Fruit fly (Drosophila melanogaster) whole organism, embryonic: ENCODE data around the gene mRpL4.

ENCODE experiments used
- Ada2b ChIP-seq: fragments of 200-800 bp; sonication (Bioruptor generic); IDR thresholded peaks from 2 replicates; pipeline ENCODE4 v1.3.6; 2022; ENCODE audit warnings: missing biosample characterization, missing genetic modification characterization
- Atf6 ChIP-seq: fragments of 200-800 bp; sonication (Bioruptor generic); IDR thresholded peaks from 2 replicates; pipeline ENCODE4 v1.3.6; 2022; ENCODE audit warnings: missing biosample characterization, missing genetic modification characterization
- BtbVII ChIP-seq: fragments of 200-800 bp; sonication (Bioruptor generic); optimal IDR thresholded peaks from 3 replicates; lab custom pipeline; 2017; ENCODE audit warnings: missing biosample characterization, mild to moderate bottlenecking, missing genetic modification characterization
- C15 ChIP-seq: fragments of 200-800 bp; sonication (Bioruptor generic); IDR thresholded peaks from 3 replicates; pipeline ENCODE4 v1.3.6; 2022; ENCODE audit warnings: missing biosample characterization, missing genetic modification characterization
- CG1024 ChIP-seq: fragments of 200-800 bp; sonication (Bioruptor generic); IDR thresholded peaks from 2 replicates; pipeline ENCODE4 v1.3.6; 2022; ENCODE audit warnings: missing biosample characterization, missing genetic modification characterization
- CG10979 ChIP-seq: fragments of 200-800 bp; sonication (Bioruptor generic); optimal IDR thresholded peaks from 2 replicates; lab custom pipeline; 2018; ENCODE audit warnings: missing biosample characterization, mild to moderate bottlenecking, missing genetic modification characterization, moderate library complexity
- CG11456 ChIP-seq: fragments of 200-800 bp; sonication (Bioruptor generic); IDR thresholded peaks from 3 replicates; pipeline ENCODE4 v1.3.6; 2022; ENCODE audit warnings: missing biosample characterization, missing genetic modification characterization
- CG14860 ChIP-seq: fragments of 200-800 bp; sonication (Bioruptor generic); IDR thresholded peaks from 3 replicates; pipeline ENCODE4 v1.3.6; 2022; ENCODE audit warnings: missing biosample characterization, missing genetic modification characterization; ENCODE audit not compliant: partially characterized antibody
- CG1792 ChIP-seq: fragments of 200-800 bp; sonication (Bioruptor generic); optimal IDR thresholded peaks from 2 replicates; lab custom pipeline; 2016; ENCODE audit warnings: missing biosample characterization, missing genetic modification characterization
- CG2120 ChIP-seq: fragments of 200-800 bp; sonication (Bioruptor generic); optimal IDR thresholded peaks from 3 replicates; lab custom pipeline; 2016; ENCODE audit warnings: missing biosample characterization, missing genetic modification characterization
- CG4707 ChIP-seq: fragments of 200-800 bp; sonication (Bioruptor generic); optimal IDR thresholded peaks from 2 replicates; lab custom pipeline; 2018; ENCODE audit warnings: missing biosample characterization, mild to moderate bottlenecking, missing genetic modification characterization, moderate library complexity
- CG4820 ChIP-seq: fragments of 200-800 bp; sonication (Bioruptor generic); optimal IDR thresholded peaks from 3 replicates; lab custom pipeline; 2016; ENCODE audit warnings: missing biosample characterization, missing genetic modification characterization
- CG6175 ChIP-seq: fragments of 200-800 bp; sonication (Bioruptor generic); IDR thresholded peaks from 3 replicates; pipeline ENCODE4 v1.3.6; 2022; ENCODE audit warnings: missing biosample characterization, missing genetic modification characterization
- CG6654 ChIP-seq: fragments of 200-800 bp; sonication (Bioruptor generic); optimal IDR thresholded peaks from 2 replicates; lab custom pipeline; 2017; ENCODE audit warnings: missing biosample characterization, mild to moderate bottlenecking, missing genetic modification characterization
- CG6683 ChIP-seq: fragments of 200-800 bp; sonication (Bioruptor generic); optimal IDR thresholded peaks from 2 replicates; lab custom pipeline; 2017; ENCODE audit warnings: missing biosample characterization, mild to moderate bottlenecking, missing genetic modification characterization, missing genetic modification reagents
- CG7745 ChIP-seq: fragments of 200-800 bp; sonication (Bioruptor generic); optimal IDR thresholded peaks from 2 replicates; lab custom pipeline; 2018; ENCODE audit warnings: missing biosample characterization, mild to moderate bottlenecking, missing genetic modification characterization, moderate library complexity
- CG8388 ChIP-seq: fragments of 200-800 bp; sonication (Bioruptor generic); optimal IDR thresholded peaks from 2 replicates; lab custom pipeline; 2019; ENCODE audit warnings: missing biosample characterization, mild to moderate bottlenecking, missing genetic modification characterization, moderate library complexity
- D ChIP-seq, 2 experiments: fragments of 200-800 bp in 1 of 2; fragments of >200 bp in 1 of 2; sonication (Bioruptor generic) in 1 of 2; optimal IDR thresholded peaks; 2 replicates in 1 of 2; 3 replicates in 1 of 2; lab custom pipeline; 2017; ENCODE audit warnings: mild to moderate bottlenecking in 1 of 2, missing biosample characterization in 1 of 2, missing genetic modification characterization in 1 of 2, missing genetic modification reagents in 1 of 2
- Dek ChIP-seq: fragments of 200-800 bp; sonication (Bioruptor generic); optimal IDR thresholded peaks from 3 replicates; lab custom pipeline; 2019; ENCODE audit warnings: missing biosample characterization, mild to moderate bottlenecking, missing genetic modification characterization, moderate library complexity
- H15 ChIP-seq: fragments of 200-800 bp; sonication (Bioruptor generic); IDR thresholded peaks from 3 replicates; pipeline ENCODE4 v1.3.6; 2022; ENCODE audit warnings: missing biosample characterization, missing genetic modification characterization
- Hmx ChIP-seq: fragments of 200-800 bp; sonication (Bioruptor generic); optimal IDR thresholded peaks from 2 replicates; lab custom pipeline; 2016; ENCODE audit warnings: missing biosample characterization, missing genetic modification characterization
- MBD-R2 ChIP-seq: fragments of 200-800 bp; sonication (Bioruptor generic); IDR thresholded peaks from 2 replicates; pipeline ENCODE4 v1.3.6; 2022; ENCODE audit warnings: missing biosample characterization, missing genetic modification characterization
- Med ChIP-seq: fragments of 200-800 bp; sonication (Bioruptor generic); peaks from one replicate; lab custom pipeline; 2016; ENCODE audit warnings: missing biosample characterization, missing genetic modification characterization, mild to moderate bottlenecking, inconsistent platforms, moderate library complexity
- NC2β ChIP-seq: fragments of 200-800 bp; sonication (Bioruptor generic); optimal IDR thresholded peaks from 2 replicates; lab custom pipeline; 2016; ENCODE audit warnings: missing biosample characterization, missing genetic modification characterization
- NfI ChIP-seq: fragments of 200-800 bp; sonication (Bioruptor generic); optimal IDR thresholded peaks from 3 replicates; lab custom pipeline; 2018; ENCODE audit warnings: missing biosample characterization, mild to moderate bottlenecking, missing genetic modification characterization, moderate library complexity
- Rx ChIP-seq: fragments of 200-800 bp; sonication (Bioruptor generic); IDR thresholded peaks from 2 replicates; pipeline ENCODE4 v1.3.6; 2022; ENCODE audit warnings: missing biosample characterization, missing genetic modification characterization
- Stat92E ChIP-seq, 3 experiments: fragments of >200 bp in 2 of 3; fragments of 200-800 bp in 1 of 3; sonication (Bioruptor generic) in 1 of 3; optimal IDR thresholded peaks; 2 replicates each; lab custom pipeline; 2017 to 2019; ENCODE audit warnings: missing biosample characterization in 3 of 3, missing genetic modification characterization in 3 of 3, mild to moderate bottlenecking in 1 of 3, moderate library complexity in 1 of 3
- amos ChIP-seq: fragments of 200-800 bp; sonication (Bioruptor generic); IDR thresholded peaks from 2 replicates; pipeline ENCODE4 v1.3.6; 2022; ENCODE audit warnings: missing biosample characterization, missing genetic modification characterization; ENCODE audit not compliant: partially characterized antibody
- az2 ChIP-seq: fragments of 200-800 bp; sonication (Bioruptor generic); optimal IDR thresholded peaks from 3 replicates; lab custom pipeline; 2016; ENCODE audit warnings: missing biosample characterization, missing genetic modification characterization
- bigmax ChIP-seq: fragments of 200-800 bp; sonication (Bioruptor generic); optimal IDR thresholded peaks from 2 replicates; lab custom pipeline; 2018; ENCODE audit warnings: missing biosample characterization, mild to moderate bottlenecking, missing genetic modification characterization
- eyg ChIP-seq: fragments of 200-800 bp; sonication (Bioruptor generic); optimal IDR thresholded peaks from 3 replicates; lab custom pipeline; 2016; ENCODE audit warnings: missing biosample characterization, missing genetic modification characterization
- ftz-f1 ChIP-seq: fragments of 200-800 bp; sonication (Bioruptor generic); optimal IDR thresholded peaks from 2 replicates; lab custom pipeline; 2016; ENCODE audit warnings: missing biosample characterization, missing genetic modification characterization
- gfzf ChIP-seq: fragments of 200-800 bp; sonication (Bioruptor generic); optimal IDR thresholded peaks from 2 replicates; lab custom pipeline; 2016; ENCODE audit warnings: missing biosample characterization, mild to moderate bottlenecking, missing genetic modification characterization, moderate library complexity
- ind ChIP-seq: fragments of 200-800 bp; sonication (Bioruptor generic); optimal IDR thresholded peaks from 3 replicates; lab custom pipeline; 2016; ENCODE audit warnings: missing biosample characterization, missing genetic modification characterization
- inv ChIP-seq: fragments of 200-800 bp; sonication (Bioruptor generic); IDR thresholded peaks from 2 replicates; pipeline ENCODE4 v1.3.6; 2022; ENCODE audit warnings: missing biosample characterization, missing genetic modification characterization; ENCODE audit not compliant: partially characterized antibody
- kah ChIP-seq: fragments of 200-800 bp; sonication (Bioruptor generic); optimal IDR thresholded peaks from 2 replicates; lab custom pipeline; 2018; ENCODE audit warnings: missing biosample characterization, mild to moderate bottlenecking, missing genetic modification characterization
- lab ChIP-seq: fragments of 200-800 bp; sonication (Bioruptor generic); optimal IDR thresholded peaks from 3 replicates; lab custom pipeline; 2017; ENCODE audit warnings: missing biosample characterization, missing genetic modification characterization, mild to moderate bottlenecking, moderate library complexity, missing genetic modification reagents
- mirr ChIP-seq: fragments of 200-800 bp; sonication (Bioruptor generic); optimal IDR thresholded peaks from 3 replicates; lab custom pipeline; 2018; ENCODE audit warnings: missing biosample characterization, mild to moderate bottlenecking, missing genetic modification characterization
- nerfin-2 ChIP-seq: fragments of 200-800 bp; sonication (Bioruptor generic); IDR thresholded peaks from 2 replicates; pipeline ENCODE4 v1.3.6; 2022; ENCODE audit warnings: missing biosample characterization, missing genetic modification characterization; ENCODE audit not compliant: partially characterized antibody
- phol ChIP-seq: fragments of 200-800 bp; sonication (Bioruptor generic); optimal IDR thresholded peaks from 3 replicates; lab custom pipeline; 2018; ENCODE audit warnings: missing biosample characterization, mild to moderate bottlenecking, missing genetic modification characterization, moderate library complexity
- pnt ChIP-seq: fragments of 200-800 bp; sonication (Bioruptor generic); optimal IDR thresholded peaks from 3 replicates; lab custom pipeline; 2016; ENCODE audit warnings: missing biosample characterization, missing genetic modification characterization
- pzg ChIP-seq: fragments of 200-800 bp; sonication (Bioruptor generic); optimal IDR thresholded peaks from 3 replicates; lab custom pipeline; 2018; ENCODE audit warnings: missing biosample characterization, mild to moderate bottlenecking, missing genetic modification characterization, moderate library complexity
- scrt ChIP-seq: fragments of 200-800 bp; sonication (Bioruptor generic); optimal IDR thresholded peaks from 2 replicates; lab custom pipeline; 2018; ENCODE audit warnings: missing biosample characterization, mild to moderate bottlenecking, missing genetic modification characterization, moderate library complexity
- shn ChIP-seq: fragments of 200-800 bp; sonication (Bioruptor generic); optimal IDR thresholded peaks from 3 replicates; lab custom pipeline; 2016; ENCODE audit warnings: missing biosample characterization, missing genetic modification characterization
- sim ChIP-seq: fragments of 200-800 bp; sonication (Bioruptor generic); IDR thresholded peaks from 2 replicates; pipeline ENCODE4 v1.3.6; 2022; ENCODE audit warnings: missing biosample characterization, missing genetic modification characterization
- sr ChIP-seq: fragments of 200-800 bp; sonication (Bioruptor generic); IDR thresholded peaks from 3 replicates; pipeline ENCODE4 v1.3.6; 2022; ENCODE audit warnings: missing biosample characterization, missing genetic modification characterization
- ssp ChIP-seq: fragments of 200-800 bp; sonication (Bioruptor generic); IDR thresholded peaks from 2 replicates; pipeline ENCODE4 v1.3.6; 2022; ENCODE audit warnings: missing biosample characterization, missing genetic modification characterization
- tap ChIP-seq: fragments of 200-800 bp; optimal IDR thresholded peaks from 3 replicates; lab custom pipeline; 2019; ENCODE audit warnings: missing biosample characterization, mild to moderate bottlenecking, missing genetic modification characterization, moderate library complexity
- tll ChIP-seq, 2 experiments: fragments of 200-800 bp in 1 of 2; fragments of >200 bp in 1 of 2; sonication (Bioruptor generic) in 1 of 2; optimal IDR thresholded peaks; 2 replicates each; lab custom pipeline; 2017 to 2019; ENCODE audit warnings: missing biosample characterization in 2 of 2, missing genetic modification characterization in 2 of 2, mild to moderate bottlenecking in 1 of 2, moderate library complexity in 1 of 2

The mRpL4 gene

DNA sequence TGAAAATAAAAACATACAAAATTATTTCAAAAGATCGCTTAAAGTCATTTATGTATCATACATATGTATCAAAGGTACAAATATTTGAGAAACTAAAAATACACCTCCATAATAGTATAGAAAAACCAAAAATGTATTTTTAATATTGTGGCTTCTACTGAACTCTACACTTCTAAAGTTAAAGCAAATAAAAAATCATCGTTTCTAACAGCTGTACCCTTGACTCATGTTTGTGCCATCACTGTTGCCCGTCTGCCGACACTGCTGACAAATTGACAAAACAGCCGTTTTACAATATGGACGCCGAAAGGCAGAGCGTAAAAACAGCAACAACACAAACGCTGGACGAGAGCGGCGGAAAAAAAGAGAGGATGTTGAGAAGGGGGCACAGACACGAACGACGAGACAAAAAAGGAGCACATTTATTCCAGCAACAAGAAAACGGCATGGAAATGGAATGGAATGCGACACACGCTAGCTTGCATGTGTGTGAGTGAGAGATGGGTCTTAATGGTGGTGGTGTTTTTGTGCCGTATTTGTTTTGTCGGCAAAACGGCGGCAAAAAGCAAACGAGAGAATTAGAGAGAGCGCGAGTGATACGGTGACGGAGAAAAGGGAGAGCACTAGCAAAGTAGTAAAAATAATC is 42.4 kb downstream of the mRpL4 start (continued):
- TF ChIP-seq Rx (GFP tag; lab: Robert Waterston, UW) (no peak), sr (GFP tag; lab: Robert Waterston, UW) (no peak), CG6175 (GFP tag; lab: Robert Waterston, UW) (no peak), tap (tag; lab: Kevin White, UChicago) (peak; percentile 73), nerfin-2 (GFP tag; lab: Robert Waterston, UW) (no peak), shn (GFP tag; lab: Kevin White, UChicago) (peak; percentile 88), H15 (GFP tag; lab: Robert Waterston, UW) (no peak), NfI (GFP tag; lab: Kevin White, UChicago) (peak; percentile 81), NC2β (GFP tag; lab: Kevin White, UChicago) (peak; percentile 40), eyg (GFP tag; lab: Kevin White, UChicago) (peak; percentile 70), bigmax (no peak), scrt (peak; percentile 69), Atf6 (GFP tag; lab: Robert Waterston, UW) (no peak), tll (GFP tag; optimal IDR thresholded peaks at IDR 0.05; lab: Kevin White, UChicago) (peak in 1 of 2 experiments; percentile 60), D (optimal IDR thresholded peaks at IDR 0.05; lab: Kevin White, UChicago) (no peak), D (GFP tag; optimal IDR thresholded peaks at IDR 0.05; lab: Kevin White, UChicago) (peak; percentile 72), CG6683 (peak; percentile 67), Dek (tag; lab: Kevin White, UChicago) (peak; percentile 88), Ada2b (GFP tag; lab: Robert Waterston, UW) (no peak), BtbVII (GFP tag; lab: Kevin White, UChicago) (peak; percentile 69), Stat92E (GFP tag; optimal IDR thresholded peaks at IDR 0.05; lab: Kevin White, UChicago) (no peak), CG4707 (peak; percentile 19), sim (no peak), CG4820 (peak; percentile 63), MBD-R2 (GFP tag; lab: Robert Waterston, UW) (no peak), CG6654 (peak; percentile 72), ssp (GFP tag; lab: Robert Waterston, UW) (no peak), az2 (peak; percentile 74), Med (GFP tag; lab: Kevin White, UChicago) (peak; percentile 97), CG7745 (tag; lab: Kevin White, UChicago) (peak; percentile 15), phol (tag; lab: Kevin White, UChicago) (peak; percentile 93), CG11456 (GFP tag; lab: Robert Waterston, UW) (no peak), pnt (GFP tag; lab: Kevin White, UChicago) (peak; percentile 72), C15 (GFP tag; lab: Robert Waterston, UW) (no peak), ind (peak; percentile 84), inv (GFP tag; lab: Robert Waterston, UW) (no peak), lab (GFP tag; lab: Kevin White, UChicago) (peak; percentile 92), CG8388 (GFP tag; lab: Kevin White, UChicago) (peak; percentile 81), CG14860 (no peak), CG2120 (GFP tag; lab: Kevin White, UChicago) (peak; percentile 94), CG10979 (tag; lab: Kevin White, UChicago) (peak; percentile 85), pzg (GFP tag; lab: Kevin White, UChicago) (peak; percentile 1), CG1024 (no peak), ftz-f1 (no peak), Hmx (GFP tag; lab: Kevin White, UChicago) (peak; percentile 41), mirr (GFP tag; lab: Kevin White, UChicago) (peak; percentile 75), gfzf (GFP tag; lab: Kevin White, UChicago) (no peak), amos (GFP tag; lab: Robert Waterston, UW) (no peak), CG1792 (GFP tag; lab: Kevin White, UChicago) (peak; percentile 74), kah (GFP tag; lab: Kevin White, UChicago) (peak; percentile 14)
